Fruit fly (Drosophila melanogaster) whole organism, embryonic: ENCODE data around the gene heph.
A peak's percentile ranks its signal among the peaks of the same experiment; 100 is the strongest.

ENCODE experiments used
- CG10274 ChIP-seq: fragments of 200-800 bp; sonication (Bioruptor generic); optimal IDR thresholded peaks from 3 replicates; lab custom pipeline; 2017; ENCODE audit warnings: missing biosample characterization, mild to moderate bottlenecking, missing genetic modification characterization
- CG11093 ChIP-seq: fragments of 200-800 bp; sonication (Bioruptor generic); IDR thresholded peaks from 3 replicates; pipeline ENCODE4 v1.3.6; 2022; ENCODE audit warnings: missing biosample characterization, missing genetic modification characterization
- CG11504 ChIP-seq: fragments of 200-800 bp; sonication (Bioruptor generic); optimal IDR thresholded peaks from 3 replicates; lab custom pipeline; 2019; ENCODE audit warnings: missing biosample characterization, mild to moderate bottlenecking, missing genetic modification characterization, moderate library complexity
- CG13424 ChIP-seq: fragments of 200-800 bp; sonication (Bioruptor generic); optimal IDR thresholded peaks from 2 replicates; lab custom pipeline; 2019; ENCODE audit warnings: missing biosample characterization, mild to moderate bottlenecking, missing genetic modification characterization, moderate library complexity
- CG14014 ChIP-seq: fragments of 200-800 bp; sonication (Bioruptor generic); IDR thresholded peaks from 2 replicates; pipeline ENCODE4 v1.3.6; 2022; ENCODE audit warnings: missing biosample characterization, missing genetic modification characterization
- CG14710 ChIP-seq: fragments of 200-800 bp; sonication (Bioruptor generic); optimal IDR thresholded peaks from 3 replicates; lab custom pipeline; 2019; ENCODE audit warnings: missing biosample characterization, mild to moderate bottlenecking, missing genetic modification characterization, moderate library complexity
- CG15269 ChIP-seq: fragments of 200-800 bp; sonication (Bioruptor generic); optimal IDR thresholded peaks from 2 replicates; lab custom pipeline; 2018; ENCODE audit warnings: missing biosample characterization, mild to moderate bottlenecking, missing genetic modification characterization, moderate library complexity
- CG16813 ChIP-seq: fragments of 200-800 bp; sonication (Bioruptor generic); IDR thresholded peaks from 3 replicates; pipeline ENCODE4 v1.3.6; 2022; ENCODE audit warnings: missing biosample characterization, missing genetic modification characterization; ENCODE audit not compliant: partially characterized antibody
- CG17361 ChIP-seq: fragments of 200-800 bp; sonication (Bioruptor generic); IDR thresholded peaks from 3 replicates; pipeline ENCODE4 v1.3.6; 2022; ENCODE audit warnings: missing biosample characterization, missing genetic modification characterization
- CG17385 ChIP-seq: fragments of 200-800 bp; sonication (Bioruptor generic); optimal IDR thresholded peaks from 3 replicates; lab custom pipeline; 2018; ENCODE audit warnings: missing biosample characterization, mild to moderate bottlenecking, missing genetic modification characterization
- CG2129 ChIP-seq: fragments of 200-800 bp; sonication (Bioruptor generic); IDR thresholded peaks from 2 replicates; pipeline ENCODE4 v1.3.6; 2022; ENCODE audit warnings: missing biosample characterization, missing genetic modification characterization; ENCODE audit not compliant: partially characterized antibody
- CG31388 ChIP-seq: fragments of 200-800 bp; sonication (Bioruptor generic); optimal IDR thresholded peaks from 2 replicates; lab custom pipeline; 2016; ENCODE audit warnings: missing biosample characterization, missing genetic modification characterization
- CG32532 ChIP-seq: fragments of 200-800 bp; sonication (Bioruptor generic); IDR thresholded peaks from 2 replicates; pipeline ENCODE4 v1.3.6; 2022; ENCODE audit warnings: missing biosample characterization, missing genetic modification characterization
- CG32767 ChIP-seq: fragments of 200-800 bp; sonication (Bioruptor generic); IDR thresholded peaks from 2 replicates; pipeline ENCODE4 v1.3.6; 2022; ENCODE audit warnings: missing biosample characterization, missing genetic modification characterization
- CG3726 ChIP-seq: fragments of 200-800 bp; sonication (Bioruptor generic); IDR thresholded peaks from 3 replicates; pipeline ENCODE4, ENCODE4 v1.3.6; 2022; ENCODE audit warnings: missing biosample characterization, missing genetic modification characterization
- CG3847 ChIP-seq: fragments of 200-800 bp; sonication (Bioruptor generic); IDR thresholded peaks from 2 replicates; pipeline ENCODE4 v1.3.6; 2022; ENCODE audit warnings: missing biosample characterization, missing genetic modification characterization
- CG6854 ChIP-seq: fragments of 200-800 bp; sonication (Bioruptor generic); optimal IDR thresholded peaks from 3 replicates; lab custom pipeline; 2017; ENCODE audit warnings: missing biosample characterization, mild to moderate bottlenecking, missing genetic modification characterization
- CG7786 ChIP-seq: fragments of 200-800 bp; sonication (Bioruptor generic); optimal IDR thresholded peaks from 2 replicates; lab custom pipeline; 2016; ENCODE audit warnings: missing biosample characterization, missing genetic modification characterization
- CG9215 ChIP-seq: fragments of 200-800 bp; sonication (Bioruptor generic); IDR thresholded peaks from 2 replicates; pipeline ENCODE4 v1.3.6; 2022; ENCODE audit warnings: missing biosample characterization, missing genetic modification characterization
- CG9609 ChIP-seq: fragments of 200-800 bp; sonication (Bioruptor generic); optimal IDR thresholded peaks from 3 replicates; lab custom pipeline; 2016; ENCODE audit warnings: missing biosample characterization, missing genetic modification characterization
- CoRest ChIP-seq: fragments of 200-800 bp; sonication (Bioruptor generic); optimal IDR thresholded peaks from 3 replicates; lab custom pipeline; 2018; ENCODE audit warnings: missing biosample characterization, mild to moderate bottlenecking, missing genetic modification characterization, moderate library complexity
- CrebB ChIP-seq: fragments of 200-800 bp; sonication (Bioruptor generic); optimal IDR thresholded peaks from 3 replicates; lab custom pipeline; 2018; ENCODE audit warnings: missing biosample characterization, mild to moderate bottlenecking, missing genetic modification characterization
- Dip3 ChIP-seq: fragments of 200-800 bp; sonication (Bioruptor generic); optimal IDR thresholded peaks from 3 replicates; lab custom pipeline; 2016; ENCODE audit warnings: missing biosample characterization, missing genetic modification characterization
- Doc3 ChIP-seq: fragments of 200-800 bp; sonication (Bioruptor generic); IDR thresholded peaks from 3 replicates; pipeline ENCODE4 v1.3.6; 2022; ENCODE audit warnings: missing biosample characterization, missing genetic modification characterization; ENCODE audit not compliant: partially characterized antibody
- E2f2 ChIP-seq: fragments of 200-800 bp; sonication (Bioruptor generic); IDR thresholded peaks from 2 replicates; pipeline ENCODE4 v1.3.6; 2022; ENCODE audit warnings: missing biosample characterization, missing genetic modification characterization
- Fer3 ChIP-seq: fragments of 200-800 bp; sonication (Bioruptor generic); optimal IDR thresholded peaks from 2 replicates; lab custom pipeline; 2018; ENCODE audit warnings: missing biosample characterization, mild to moderate bottlenecking, missing genetic modification characterization, moderate library complexity
- Hr78 ChIP-seq, 2 experiments: fragments of 200-800 bp in 1 of 2; fragments of >200 bp in 1 of 2; sonication (Bioruptor generic) in 1 of 2; optimal IDR thresholded peaks; 2 replicates each; lab custom pipeline; 2017 to 2019; ENCODE audit warnings: missing biosample characterization in 2 of 2, missing genetic modification characterization in 2 of 2, mild to moderate bottlenecking in 1 of 2, moderate library complexity in 1 of 2
- Lim3 ChIP-seq: fragments of 200-800 bp; sonication (Bioruptor generic); IDR thresholded peaks from 2 replicates; pipeline ENCODE4 v1.3.6; 2022; ENCODE audit warnings: missing biosample characterization, missing genetic modification characterization
- Lpt ChIP-seq: fragments of >200 bp; optimal IDR thresholded peaks from 2 replicates; lab custom pipeline; 2018; ENCODE audit warnings: missing biosample characterization, missing genetic modification characterization
- Mad ChIP-seq: fragments of 200-800 bp; sonication (Bioruptor generic); optimal IDR thresholded peaks from 2 replicates; lab custom pipeline; 2016; ENCODE audit warnings: missing biosample characterization, missing genetic modification characterization
- Nf-YC ChIP-seq: fragments of 200-800 bp; optimal IDR thresholded peaks from 3 replicates; lab custom pipeline; 2019; ENCODE audit warnings: missing biosample characterization, mild to moderate bottlenecking, missing genetic modification characterization, moderate library complexity
- Opbp ChIP-seq: fragments of 200-800 bp; sonication (Bioruptor generic); IDR thresholded peaks from 3 replicates; pipeline ENCODE4 v1.3.6; 2022; ENCODE audit warnings: missing biosample characterization, missing genetic modification characterization; ENCODE audit not compliant: partially characterized antibody
- PHDP ChIP-seq: fragments of 200-800 bp; sonication (Bioruptor generic); optimal IDR thresholded peaks from 3 replicates; lab custom pipeline; 2018; ENCODE audit warnings: missing biosample characterization, mild to moderate bottlenecking, missing genetic modification characterization, moderate library complexity
- Scr ChIP-seq: fragments of 200-800 bp; sonication (Bioruptor generic); IDR thresholded peaks from 2 replicates; pipeline ENCODE4 v1.3.6; 2022; ENCODE audit warnings: missing biosample characterization, missing genetic modification characterization; ENCODE audit not compliant: partially characterized antibody
- ap ChIP-seq: fragments of 200-800 bp; sonication (Bioruptor generic); IDR thresholded peaks from 2 replicates; pipeline ENCODE4 v1.3.6; 2022; ENCODE audit warnings: missing biosample characterization, missing genetic modification characterization
- croc ChIP-seq: fragments of 200-800 bp; sonication (Bioruptor generic); conservative IDR thresholded peaks from 3 replicates; pipeline ENCODE4 v1.3.6; 2022; ENCODE audit warnings: missing biosample characterization, missing genetic modification characterization
- dimm ChIP-seq: fragments of 200-800 bp; sonication (Bioruptor generic); IDR thresholded peaks from 2 replicates; pipeline ENCODE4 v1.3.6; 2022; ENCODE audit warnings: missing biosample characterization, missing genetic modification characterization
- emc ChIP-seq: fragments of 200-800 bp; sonication (Bioruptor generic); optimal IDR thresholded peaks from 2 replicates; lab custom pipeline; 2016; ENCODE audit warnings: missing biosample characterization, missing genetic modification characterization
- grau ChIP-seq: fragments of 200-800 bp; optimal IDR thresholded peaks from 3 replicates; lab custom pipeline; 2019; ENCODE audit warnings: missing biosample characterization, mild to moderate bottlenecking, missing genetic modification characterization, moderate library complexity
- insv ChIP-seq, 2 experiments: fragments of 200-800 bp; sonication (Bioruptor generic); optimal IDR thresholded peaks; 3 replicates each; lab custom pipeline; 2016 to 2018; ENCODE audit warnings: missing biosample characterization in 2 of 2, missing genetic modification characterization in 2 of 2
- maf-S ChIP-seq: fragments of 200-800 bp; sonication (Bioruptor generic); optimal IDR thresholded peaks from 2 replicates; lab custom pipeline; 2016; ENCODE audit warnings: missing biosample characterization, missing genetic modification characterization
- nerfin-2 ChIP-seq: fragments of 200-800 bp; sonication (Bioruptor generic); IDR thresholded peaks from 2 replicates; pipeline ENCODE4 v1.3.6; 2022; ENCODE audit warnings: missing biosample characterization, missing genetic modification characterization; ENCODE audit not compliant: partially characterized antibody
- nmo ChIP-seq: fragments of 200-800 bp; sonication (Bioruptor generic); optimal IDR thresholded peaks from 2 replicates; lab custom pipeline; 2018; ENCODE audit warnings: missing biosample characterization, mild to moderate bottlenecking, missing genetic modification characterization, moderate library complexity
- ro ChIP-seq: fragments of 200-800 bp; sonication (Bioruptor generic); IDR thresholded peaks from 2 replicates; pipeline ENCODE4 v1.3.6; 2022; ENCODE audit warnings: missing biosample characterization, missing genetic modification characterization
- row ChIP-seq: fragments of 200-800 bp; sonication (Bioruptor generic); IDR thresholded peaks from 3 replicates; pipeline ENCODE4 v1.3.6; 2022; ENCODE audit warnings: missing biosample characterization, missing genetic modification characterization
- sim ChIP-seq: fragments of 200-800 bp; sonication (Bioruptor generic); IDR thresholded peaks from 2 replicates; pipeline ENCODE4 v1.3.6; 2022; ENCODE audit warnings: missing biosample characterization, missing genetic modification characterization
- sisA ChIP-seq: fragments of 200-800 bp; sonication (Bioruptor generic); IDR thresholded peaks from 2 replicates; pipeline ENCODE4 v1.3.6; 2022; ENCODE audit warnings: missing biosample characterization, missing genetic modification characterization
- twi ChIP-seq: fragments of 200-800 bp; optimal IDR thresholded peaks from 2 replicates; lab custom pipeline; 2019; ENCODE audit warnings: missing biosample characterization, mild to moderate bottlenecking, missing genetic modification characterization, moderate library complexity
- yki ChIP-seq: fragments of >200 bp; optimal IDR thresholded peaks from 3 replicates; lab custom pipeline; 2018
- zf30C ChIP-seq: fragments of 200-800 bp; sonication (Bioruptor generic); optimal IDR thresholded peaks from 3 replicates; lab custom pipeline; 2018; ENCODE audit warnings: missing biosample characterization, mild to moderate bottlenecking, missing genetic modification characterization

Gene heph

DNA sequence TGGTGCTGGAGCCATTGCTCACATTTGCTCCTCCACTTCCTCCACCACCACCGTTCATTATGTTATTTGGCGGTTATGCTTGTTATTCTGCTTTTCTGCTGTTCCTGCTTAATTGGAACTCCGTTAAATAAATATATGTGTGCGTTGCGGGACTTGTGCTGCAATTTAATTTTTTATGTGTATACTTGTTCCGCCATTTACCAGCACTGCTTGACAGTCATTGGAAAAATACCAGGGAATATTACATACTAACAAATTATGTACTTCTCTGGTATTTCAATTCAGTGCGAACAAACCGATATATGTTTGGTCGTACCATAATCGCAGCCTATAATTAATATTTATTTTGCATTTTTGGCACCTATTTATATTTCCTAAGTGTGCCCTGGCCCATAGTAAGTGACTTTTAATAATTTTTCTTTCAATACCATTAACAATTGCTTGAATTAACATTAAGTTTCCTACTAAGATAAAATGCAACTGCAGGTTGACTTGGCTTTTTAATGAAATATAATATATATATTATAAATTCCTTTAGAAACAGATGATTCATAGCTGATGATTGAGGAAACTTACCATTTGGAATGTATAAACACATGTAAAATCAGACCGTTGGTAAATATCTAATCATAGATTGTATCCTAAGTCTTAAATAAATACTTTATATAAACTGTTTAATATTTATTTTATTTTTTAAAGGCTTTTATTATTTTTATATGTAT is 36.6 kb upstream of the heph start, which contains the start of the genes krz and mod (continued):
- TF ChIP-seq row (GFP tag; lab: Robert Waterston, UW): peak; percentile 59
- no peak for TF ChIP-seq Dip3
- TF ChIP-seq CG16813: peak; percentile 29; the same call in 1 of the 3 replicates
- TF ChIP-seq CG3726 (GFP tag; lab: Robert Waterston, UW): no peak
- no peak for TF ChIP-seq Doc3 (GFP tag; lab: Robert Waterston, UW)
- peak; percentile 24 for TF ChIP-seq CG14710 (tag; lab: Kevin White, UChicago)
- TF ChIP-seq CG14014: 0 out of 2 replicates have a peak, but pooled peaks have one; percentile 5
- no peak for TF ChIP-seq CG2129 (GFP tag; lab: Robert Waterston, UW)
- peak; percentile 79; the same call in 2 of the 3 replicates for TF ChIP-seq CG17361 (GFP tag; lab: Robert Waterston, UW)
- TF ChIP-seq Hr78 (GFP tag; optimal IDR thresholded peaks at IDR 0.05; lab: Kevin White, UChicago): no peak
- no peak for TF ChIP-seq emc (GFP tag; lab: Kevin White, UChicago)
- TF ChIP-seq yki: no peak
- no peak for TF ChIP-seq insv (GFP tag; optimal IDR thresholded peaks at IDR 0.05; lab: Kevin White, UChicago)
- peak; percentile 10 for TF ChIP-seq CrebB (tag; lab: Kevin White, UChicago)
- peak; percentile 25 for TF ChIP-seq nmo (GFP tag; lab: Kevin White, UChicago)
- TF ChIP-seq CG11504: no peak
- TF ChIP-seq grau: peak; percentile 37
- peak; percentile 32 for TF ChIP-seq Fer3 (tag; lab: Kevin White, UChicago)
- peak; percentile 27; the same call in 1 of the 2 replicates for TF ChIP-seq E2f2 (GFP tag; lab: Robert Waterston, UW)
- no peak for TF ChIP-seq Lpt (GFP tag; lab: Kevin White, UChicago)
- TF ChIP-seq croc (GFP tag; lab: Robert Waterston, UW): no peak
- no peak for TF ChIP-seq ro
- TF ChIP-seq Opbp (GFP tag; lab: Robert Waterston, UW): no peak
- no peak for TF ChIP-seq dimm (GFP tag; lab: Robert Waterston, UW)
- no peak for TF ChIP-seq Lim3 (GFP tag; lab: Robert Waterston, UW)
- TF ChIP-seq CG3847 (GFP tag; lab: Robert Waterston, UW): peak; percentile 51; the same call in 1 of the 2 replicates
- no peak for TF ChIP-seq sim
- TF ChIP-seq CG31388 (GFP tag; lab: Kevin White, UChicago): no peak
- no peak for TF ChIP-seq CG9609 (GFP tag; lab: Kevin White, UChicago)
- TF ChIP-seq CG17385: peak; percentile 24
- no peak for TF ChIP-seq CG11093 (GFP tag; lab: Robert Waterston, UW)
- peak; percentile 3 for TF ChIP-seq CG13424 (tag; lab: Kevin White, UChicago)
- no peak for TF ChIP-seq CG15269 (tag; lab: Kevin White, UChicago)
- no peak for TF ChIP-seq ap
- no peak for TF ChIP-seq sisA (GFP tag; lab: Robert Waterston, UW)
- TF ChIP-seq Mad (GFP tag; lab: Kevin White, UChicago): peak; percentile 3
- no peak for TF ChIP-seq CG9215
- TF ChIP-seq PHDP (tag; lab: Kevin White, UChicago): peak; percentile 2
- TF ChIP-seq zf30C (GFP tag; lab: Kevin White, UChicago): peak; percentile 68
- TF ChIP-seq maf-S: peak; percentile 25
- TF ChIP-seq Scr (GFP tag; lab: Robert Waterston, UW): peak; percentile 28; the same call in 1 of the 2 replicates
- TF ChIP-seq Nf-YC (tag; lab: Kevin White, UChicago): peak; percentile 10
- peak; percentile 91 for TF ChIP-seq CG32767 (GFP tag; lab: Robert Waterston, UW)
- no peak for TF ChIP-seq CG6854 (GFP tag; lab: Kevin White, UChicago)
- no peak for TF ChIP-seq nerfin-2 (GFP tag; lab: Robert Waterston, UW)
- TF ChIP-seq CoRest (tag; lab: Kevin White, UChicago): peak; percentile 61
- peak; percentile 49; the same call in 1 of the 2 replicates for TF ChIP-seq CG32532 (GFP tag; lab: Robert Waterston, UW)
- TF ChIP-seq CG10274 (GFP tag; lab: Kevin White, UChicago): no peak
- no peak for TF ChIP-seq twi (tag; lab: Kevin White, UChicago)
- TF ChIP-seq CG7786 (GFP tag; lab: Kevin White, UChicago): peak; percentile 39
